Worm (Caenorhabditis elegans): ENCODE measurements around the gene ints-11.

DNA sequence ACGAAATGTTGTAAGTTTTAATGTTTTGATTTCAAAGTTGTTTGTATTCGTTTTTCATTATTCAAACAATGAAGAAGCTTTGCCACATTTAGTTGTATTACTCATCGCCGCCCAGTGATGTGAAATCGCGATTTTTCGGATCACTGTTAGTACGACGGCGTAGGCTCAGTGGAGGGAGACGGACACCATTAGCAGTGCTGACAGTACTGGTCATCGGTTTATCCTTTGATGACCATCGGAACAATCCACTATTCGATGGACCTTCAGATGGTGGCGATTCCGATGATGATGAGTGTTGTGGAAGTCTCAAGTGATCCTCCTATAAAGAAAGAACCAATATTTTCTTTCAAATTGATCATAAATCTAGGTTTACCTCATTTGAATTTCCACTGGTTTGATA is 44.2 kb upstream of the ints-11 start:
- TF ChIP-seq dao-5 (tag; optimal IDR thresholded peaks at IDR 0.05), result no peak
- TF ChIP-seq him-1 (tag; optimal IDR thresholded peaks at IDR 0.05), result no peak
